In the genomic region with DNA sequence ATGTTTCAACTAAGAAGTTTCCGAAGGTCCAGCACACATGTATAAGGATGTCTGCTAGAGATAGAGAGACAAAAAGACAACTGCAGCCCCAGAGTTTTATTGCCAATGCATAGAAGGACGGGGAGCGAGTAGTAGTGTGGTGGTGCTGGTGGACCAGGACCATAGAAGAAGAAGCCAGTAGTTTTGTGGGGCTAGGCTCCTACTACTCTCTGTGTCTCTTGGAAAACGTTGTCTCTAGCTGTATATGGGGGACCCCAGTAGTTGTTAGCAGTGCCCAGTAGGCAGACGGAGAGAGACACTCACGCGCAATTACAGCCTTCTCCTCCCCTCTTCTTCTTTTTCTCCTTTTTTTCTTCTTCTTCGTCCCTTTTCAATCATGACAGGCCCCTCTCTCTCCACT, we compare ENCODE assay signal across 7 worm cellular contexts.
TF ChIP-seq lines count a peak whose summit lies in the region.

No protein-coding gene starts in this region.

TF ChIP-seq in whole organism, L1 larva, 84 proteins besides CTCF, POLR2A, EP300 and RAD21 (continues in another document):
- TF ChIP-seq lsy-2 (tag; optimal IDR thresholded peaks at IDR 0.05; lab: Kevin White, UChicago) (peak in 1 of 2 experiments; percentile 30), grh-1 (GFP tag; IDR thresholded peaks at IDR 0.05; lab: Robert Waterston, UW) (no peak), mab-9 (GFP tag; IDR thresholded peaks at IDR 0.05; lab: Robert Waterston, UW) (peak; percentile 64; the same call in 1 of the 2 replicates), lin-35 (GFP tag; optimal IDR thresholded peaks at IDR 0.05; lab: Kevin White, UChicago) (peak in 1 of 2 experiments; percentile 22), swsn-7 (tag; optimal IDR thresholded peaks at IDR 0.05; lab: Kevin White, UChicago) (peak; percentile 47), nhr-19 (GFP tag; conservative IDR thresholded peaks at IDR 0.05; lab: Robert Waterston, UW) (no peak), unc-86 (tag; optimal IDR thresholded peaks at IDR 0.05; lab: Kevin White, UChicago) (peak; percentile 68), zip-4 (GFP tag; optimal IDR thresholded peaks at IDR 0.05; lab: Kevin White, UChicago) (no peak), zag-1 (tag; optimal IDR thresholded peaks at IDR 0.05; lab: Kevin White, UChicago) (no peak), lin-14 (GFP tag; optimal IDR thresholded peaks at IDR 0.05; lab: Kevin White, UChicago) (peak; percentile 82), Y116A8C.19 (tag; optimal IDR thresholded peaks at IDR 0.05; lab: Kevin White, UChicago; ENCODE audit: borderline replicate concordance) (no peak), jun-1 (tag; optimal IDR thresholded peaks at IDR 0.05; lab: Kevin White, UChicago) (no peak)

TF ChIP-seq in whole organism, L2 larva, 48 proteins besides CTCF, POLR2A, EP300 and RAD21 (continues in another document):
- TF ChIP-seq unc-55 (GFP tag; optimal IDR thresholded peaks at IDR 0.05; lab: Kevin White, UChicago) (peak; percentile 68), sem-4 (tag; optimal IDR thresholded peaks at IDR 0.05; lab: Kevin White, UChicago) (peak; percentile 47), zag-1 (tag; optimal IDR thresholded peaks at IDR 0.05; lab: Kevin White, UChicago) (peak; percentile 38), ztf-4 (tag; optimal IDR thresholded peaks at IDR 0.05; lab: Kevin White, UChicago) (no peak), crh-2 (tag; optimal IDR thresholded peaks at IDR 0.05; lab: Kevin White, UChicago) (peak; percentile 17), C34F6.9 (tag; optimal IDR thresholded peaks at IDR 0.05; lab: Kevin White, UChicago) (peak; percentile 58), nhr-129 (tag; optimal IDR thresholded peaks at IDR 0.05; lab: Kevin White, UChicago) (peak; percentile 45), nhr-6 (tag; optimal IDR thresholded peaks at IDR 0.05; lab: Kevin White, UChicago) (peak; percentile 3), lsy-2 (tag; optimal IDR thresholded peaks at IDR 0.05; lab: Kevin White, UChicago) (peak; percentile 19 to 25), blmp-1 (tag; optimal IDR thresholded peaks at IDR 0.05; lab: Kevin White, UChicago; ENCODE audit: insufficient read depth) (no peak), mdl-1 (tag; optimal IDR thresholded peaks at IDR 0.05; lab: Kevin White, UChicago) (peak in 1 of 2 experiments; percentile 32), ztf-1 (GFP tag; conservative IDR thresholded peaks at IDR 0.05; lab: Robert Waterston, UW) (no peak)

TF ChIP-seq in whole organism, L3 larva, 47 proteins besides CTCF, POLR2A, EP300 and RAD21:
- TF ChIP-seq lin-39 (tag; optimal IDR thresholded peaks at IDR 0.05; lab: Kevin White, UChicago), result peak; percentile 70
- TF ChIP-seq nfya-1 (tag; optimal IDR thresholded peaks at IDR 0.05; lab: Kevin White, UChicago; ENCODE audit: insufficient read depth), result peak; percentile 65
- TF ChIP-seq elt-1 (tag; optimal IDR thresholded peaks at IDR 0.05; lab: Kevin White, UChicago), result no peak
- peak; percentile 87 for TF ChIP-seq hmg-11 (tag; optimal IDR thresholded peaks at IDR 0.05; lab: Kevin White, UChicago)

TF ChIP-seq in whole organism, L4 larva, 104 proteins besides CTCF, POLR2A, EP300 and RAD21 (continues in another document):
- TF ChIP-seq lsy-2 (tag; optimal IDR thresholded peaks at IDR 0.05; lab: Kevin White, UChicago) (peak; percentile 17 to 49), Y75B8A.6 (GFP tag; IDR thresholded peaks at IDR 0.05; lab: Robert Waterston, UW) (no peak), ctbp-1 (GFP tag; IDR thresholded peaks at IDR 0.05; lab: Robert Waterston, UW) (0 out of 2 replicates have a peak, but pooled peaks have one; percentile 21), hmg-1.1 (GFP tag; IDR thresholded peaks at IDR 0.05; lab: Robert Waterston, UW) (peak; percentile 86), nhr-28 (tag; optimal IDR thresholded peaks at IDR 0.05; lab: Kevin White, UChicago) (no peak), hlh-30 (tag; optimal IDR thresholded peaks at IDR 0.05; lab: Kevin White, UChicago; ENCODE audit: insufficient read depth) (peak; percentile 25), lin-38 (GFP tag; IDR thresholded peaks at IDR 0.05; lab: Robert Waterston, UW) (0 out of 2 replicates have a peak, but pooled peaks have one; percentile 28), mep-1 (tag; optimal IDR thresholded peaks at IDR 0.05; lab: Kevin White, UChicago) (peak; percentile 21), hlh-11 (tag; optimal IDR thresholded peaks at IDR 0.05; lab: Kevin White, UChicago) (peak; percentile 11), madf-9 (GFP tag; conservative IDR thresholded peaks at IDR 0.05; lab: Robert Waterston, UW) (no peak), unc-62 (GFP tag; optimal IDR thresholded peaks at IDR 0.05 in 1 of 2; lab: Kevin White, UChicago) (peak in 1 of 2 experiments; percentile 32), unc-62 (tag; optimal IDR thresholded peaks at IDR 0.05; lab: Kevin White, UChicago) (no peak), rbr-2 (tag; optimal IDR thresholded peaks at IDR 0.05; lab: Kevin White, UChicago) (peak; percentile 56), fkh-10 (GFP tag; optimal IDR thresholded peaks at IDR 0.05; lab: Kevin White, UChicago) (peak; percentile 72)

TF ChIP-seq in whole organism, late embryonic, 69 proteins besides CTCF, POLR2A, EP300 and RAD21 (continues in another document):
- TF ChIP-seq pros-1 (tag; optimal IDR thresholded peaks at IDR 0.05; lab: Kevin White, UChicago), result no peak
- TF ChIP-seq hlh-8 (tag; optimal IDR thresholded peaks at IDR 0.05; lab: Kevin White, UChicago), result no peak
- TF ChIP-seq ceh-14 (tag; optimal IDR thresholded peaks at IDR 0.05; lab: Kevin White, UChicago), result peak; percentile 42
- peak; percentile 59 for TF ChIP-seq ceh-31 (tag; optimal IDR thresholded peaks at IDR 0.05; lab: Kevin White, UChicago)
- no peak for TF ChIP-seq nfya-1 (tag; optimal IDR thresholded peaks at IDR 0.05; lab: Kevin White, UChicago)
- TF ChIP-seq lim-6 (tag; optimal IDR thresholded peaks at IDR 0.05; lab: Kevin White, UChicago), result peak; percentile 11
- no peak for TF ChIP-seq ceh-24 (tag; optimal IDR thresholded peaks at IDR 0.05; lab: Kevin White, UChicago)
- peak; percentile 39 for TF ChIP-seq ceh-18 (tag; optimal IDR thresholded peaks at IDR 0.05; lab: Kevin White, UChicago)
- TF ChIP-seq ztf-16 (tag; optimal IDR thresholded peaks at IDR 0.05; lab: Kevin White, UChicago), result no peak
- no peak for TF ChIP-seq ahr-1 (tag; optimal IDR thresholded peaks at IDR 0.05; lab: Kevin White, UChicago)
- TF ChIP-seq ceh-19 (GFP tag; optimal IDR thresholded peaks at IDR 0.05; lab: Kevin White, UChicago), result no peak
- no peak for TF ChIP-seq pax-1 (tag; optimal IDR thresholded peaks at IDR 0.05; lab: Kevin White, UChicago)
- TF ChIP-seq C08G9.2 (tag; optimal IDR thresholded peaks at IDR 0.05; lab: Kevin White, UChicago), result no peak
- TF ChIP-seq unc-42 (tag; optimal IDR thresholded peaks at IDR 0.05; lab: Kevin White, UChicago), result peak; percentile 53
- TF ChIP-seq fkh-10 (GFP tag; optimal IDR thresholded peaks at IDR 0.05; lab: Kevin White, UChicago), result no peak
- no peak for TF ChIP-seq elt-4 (tag; optimal IDR thresholded peaks at IDR 0.05; lab: Kevin White, UChicago)

TF ChIP-seq in whole organism, mixed stage, embryonic, 35 proteins besides CTCF, POLR2A, EP300 and RAD21:
- TF ChIP-seq drap-1 (GFP tag; optimal IDR thresholded peaks at IDR 0.05; lab: Kevin White, UChicago), result no peak
- TF ChIP-seq ces-1 (GFP tag; optimal IDR thresholded peaks at IDR 0.05; lab: Kevin White, UChicago), result peak; percentile 45

TF ChIP-seq in whole organism, young adult, 124 proteins besides CTCF, POLR2A, EP300 and RAD21:
- TF ChIP-seq snpc-3.4 (tag; optimal IDR thresholded peaks at IDR 0.05; lab: Kevin White, UChicago) (no peak), F37B4.10 (GFP tag; IDR thresholded peaks at IDR 0.05; lab: Robert Waterston, UW) (no peak), hmg-1.2 (GFP tag; IDR thresholded peaks at IDR 0.05; lab: Robert Waterston, UW) (peak; percentile 37; the same call in 1 of the 2 replicates), cebp-1 (GFP tag; IDR thresholded peaks at IDR 0.05; lab: Robert Waterston, UW) (no peak), cebp-1 (tag; optimal IDR thresholded peaks at IDR 0.05; lab: Kevin White, UChicago) (peak; percentile 33), ekl-4 (GFP tag; IDR thresholded peaks at IDR 0.05; lab: Robert Waterston, UW) (peak; percentile 12; the same call in 1 of the 2 replicates), zfh-2 (GFP tag; conservative IDR thresholded peaks at IDR 0.05; lab: Robert Waterston, UW) (peak; percentile 63; the same call in 1 of the 2 replicates), K11D2.4 (GFP tag; IDR thresholded peaks at IDR 0.05; lab: Robert Waterston, UW) (0 out of 2 replicates have a peak, but pooled peaks have one; percentile 34), nfyb-1 (GFP tag; IDR thresholded peaks at IDR 0.05; lab: Robert Waterston, UW) (0 out of 2 replicates have a peak, but pooled peaks have one; percentile 14), K12H6.12 (tag; optimal IDR thresholded peaks at IDR 0.05; lab: Kevin White, UChicago) (peak; percentile 55), ztf-6 (GFP tag; IDR thresholded peaks at IDR 0.05; lab: Robert Waterston, UW) (0 out of 2 replicates have a peak, but pooled peaks have one; percentile 34)
